Worm (Caenorhabditis elegans) whole organism, young adult: Measurements from ENCODE around the gene T06A1.5.

ENCODE experiments used
- F52B5.7 ChIP-seq: sonication (generic microtip); optimal IDR thresholded peaks from 2 replicates; lab custom pipeline; 2016; ENCODE audit warnings: mild to moderate bottlenecking, missing genetic modification characterization, missing compliant biosample characterization
- F57A8.1 ChIP-seq: fragments of 200-800 bp; sonication (Bioruptor generic); optimal IDR thresholded peaks from 2 replicates; lab custom pipeline; 2018; ENCODE audit warnings: mild to moderate bottlenecking, missing genetic modification characterization, moderate library complexity, missing compliant biosample characterization
- Y53G8AR.9 ChIP-seq: fragments of 200-800 bp; sonication (Bioruptor generic); conservative IDR thresholded peaks from 2 replicates; pipeline ENCODE4 v1.3.6; 2022; ENCODE audit warnings: missing genetic modification reagents, missing genetic modification characterization, missing compliant biosample characterization
- Y67H2A.10 ChIP-seq: fragments of 200-800 bp; sonication (Bioruptor generic); conservative IDR thresholded peaks from 2 replicates; pipeline ENCODE4 v1.3.6; 2022; ENCODE audit warnings: missing genetic modification reagents, missing genetic modification characterization, missing compliant biosample characterization
- Y95B8A.8 ChIP-seq: fragments of 200-800 bp; sonication (Bioruptor generic); IDR thresholded peaks from 2 replicates; pipeline ENCODE4 v1.3.6; 2022; ENCODE audit warnings: missing genetic modification reagents, missing genetic modification characterization, missing compliant biosample characterization
- aptf-3 ChIP-seq: fragments of 200-800 bp; sonication (Bioruptor generic); IDR thresholded peaks from 2 replicates; pipeline ENCODE4 v1.3.6; 2022; ENCODE audit warnings: missing genetic modification characterization, missing compliant biosample characterization
- attf-6 ChIP-seq: fragments of 200-800 bp; sonication (Bioruptor generic); IDR thresholded peaks from 2 replicates; pipeline ENCODE4 v1.3.6; 2022; ENCODE audit warnings: missing genetic modification reagents, missing genetic modification characterization, missing compliant biosample characterization
- cebp-1 ChIP-seq, 2 experiments: fragments of 200-800 bp in 1 of 2; sonication (Bioruptor generic) in 1 of 2; sonication (generic microtip) in 1 of 2; IDR thresholded peaks in 1 of 2; optimal IDR thresholded peaks in 1 of 2; 2 replicates each; pipeline versions ENCODE4 v1.3.6 to Lab custom; 2017 to 2022; ENCODE audit warnings: missing compliant biosample characterization in 2 of 2, missing genetic modification characterization in 2 of 2, mild to moderate bottlenecking in 1 of 2, missing genetic modification reagents in 1 of 2, moderate library complexity in 1 of 2
- ceh-27 ChIP-seq: fragments of 200-800 bp; sonication (Bioruptor generic); optimal IDR thresholded peaks from 2 replicates; lab custom pipeline; 2018; ENCODE audit warnings: mild to moderate bottlenecking, missing genetic modification characterization, moderate library complexity, missing compliant biosample characterization
- ceh-79 ChIP-seq: sonication (generic microtip); optimal IDR thresholded peaks from 2 replicates; lab custom pipeline; 2017; ENCODE audit warnings: mild to moderate bottlenecking, missing genetic modification characterization, missing compliant biosample characterization
- die-1 ChIP-seq: sonication (generic microtip); optimal IDR thresholded peaks from 2 replicates; lab custom pipeline; 2016; ENCODE audit warnings: missing genotype, mild to moderate bottlenecking, missing genetic modification characterization, missing compliant biosample characterization
- dox-1 ChIP-seq: fragments of 200-800 bp; sonication (Bioruptor generic); IDR thresholded peaks from 2 replicates; pipeline ENCODE4 v1.3.6; 2022; ENCODE audit warnings: missing genetic modification reagents, missing genetic modification characterization, missing compliant biosample characterization
- ekl-4 ChIP-seq: fragments of 200-800 bp; sonication (Bioruptor generic); IDR thresholded peaks from 2 replicates; pipeline ENCODE4 v1.3.6; 2022; ENCODE audit warnings: missing genetic modification reagents, missing genetic modification characterization, missing compliant biosample characterization
- ets-4 ChIP-seq: fragments of 200-800 bp; sonication (Bioruptor generic); optimal IDR thresholded peaks from 2 replicates; lab custom pipeline; 2018; ENCODE audit warnings: mild to moderate bottlenecking, missing genetic modification characterization, missing compliant biosample characterization
- him-1 ChIP-seq: sonication (generic microtip); optimal IDR thresholded peaks from 2 replicates; lab custom pipeline; 2016; ENCODE audit warnings: missing genotype, missing genetic modification reagents, missing genetic modification characterization, missing compliant biosample characterization
- hlh-12 ChIP-seq: sonication (generic microtip); optimal IDR thresholded peaks from 2 replicates; lab custom pipeline; 2016; ENCODE audit warnings: missing genetic modification characterization, missing compliant biosample characterization
- hlh-26 ChIP-seq: fragments of 200-800 bp; sonication (Bioruptor generic); conservative IDR thresholded peaks from 2 replicates; pipeline ENCODE4 v1.3.6; 2022; ENCODE audit warnings: missing genetic modification reagents, missing genetic modification characterization, missing compliant biosample characterization
- lin-54 ChIP-seq: fragments of 200-800 bp; sonication (Bioruptor generic); optimal IDR thresholded peaks from 2 replicates; lab custom pipeline; 2018; ENCODE audit warnings: mild to moderate bottlenecking, missing genetic modification characterization, missing compliant biosample characterization
- madf-6 ChIP-seq: fragments of 200-800 bp; sonication (Bioruptor generic); IDR thresholded peaks from 2 replicates; pipeline ENCODE4 v1.3.6; 2022; ENCODE audit warnings: missing genetic modification reagents, missing genetic modification characterization, missing compliant biosample characterization
- mcd-1 ChIP-seq: fragments of 200-800 bp; sonication (Bioruptor generic); IDR thresholded peaks from 2 replicates; pipeline ENCODE4 v1.3.6; 2022; ENCODE audit warnings: missing genetic modification reagents, missing genetic modification characterization, missing compliant biosample characterization
- nhr-179 ChIP-seq: sonication (generic microtip); optimal IDR thresholded peaks from 2 replicates; lab custom pipeline; 2016; ENCODE audit warnings: mild to moderate bottlenecking, missing genetic modification characterization, missing compliant biosample characterization
- nhr-80 ChIP-seq: sonication (generic microtip); optimal IDR thresholded peaks from 2 replicates; lab custom pipeline; 2016; ENCODE audit warnings: missing genetic modification characterization, missing compliant biosample characterization
- pbrm-1 ChIP-seq: fragments of 200-800 bp; sonication (Bioruptor generic); IDR thresholded peaks from 2 replicates; pipeline ENCODE4 v1.3.6; 2022; ENCODE audit warnings: missing genetic modification reagents, missing genetic modification characterization, missing compliant biosample characterization
- rcor-1 ChIP-seq: fragments of 200-800 bp; sonication (Bioruptor generic); IDR thresholded peaks from 2 replicates; pipeline ENCODE4 v1.3.6; 2022; ENCODE audit warnings: missing genetic modification reagents, missing genetic modification characterization, missing compliant biosample characterization
- rec-8 ChIP-seq, 2 experiments: sonication (generic microtip); optimal IDR thresholded peaks; 2 replicates each; lab custom pipeline; 2016; ENCODE audit warnings: mild to moderate bottlenecking in 2 of 2, missing genetic modification characterization in 2 of 2, missing genetic modification reagents in 2 of 2, missing genotype in 2 of 2, missing biosample characterization in 1 of 2, missing compliant biosample characterization in 1 of 2, moderate library complexity in 1 of 2
- snpc-1.3 ChIP-seq: sonication (generic microtip); optimal IDR thresholded peaks from 2 replicates; lab custom pipeline; 2017; ENCODE audit warnings: missing genetic modification characterization, mild to moderate bottlenecking, missing compliant biosample characterization, antibody characterized with exemption, moderate library complexity, missing genotype, missing genetic modification reagents; ENCODE audit not compliant: insufficient read depth
- somi-1 ChIP-seq: fragments of 200-800 bp; sonication (Bioruptor generic); optimal IDR thresholded peaks from 2 replicates; lab custom pipeline; 2018; ENCODE audit warnings: mild to moderate bottlenecking, missing genetic modification characterization, missing compliant biosample characterization
- tbx-9 ChIP-seq: sonication (generic microtip); optimal IDR thresholded peaks from 2 replicates; lab custom pipeline; 2016; ENCODE audit warnings: borderline replicate concordance, missing genetic modification characterization, inconsistent platforms, missing compliant biosample characterization
- xnd-1 ChIP-seq: sonication (generic microtip); optimal IDR thresholded peaks from 2 replicates; lab custom pipeline; 2016; ENCODE audit warnings: missing genotype, missing genetic modification reagents, missing genetic modification characterization, missing compliant biosample characterization
- zfh-2 ChIP-seq: fragments of 200-800 bp; sonication (Bioruptor generic); conservative IDR thresholded peaks from 2 replicates; pipeline ENCODE4 v1.3.6; 2022; ENCODE audit warnings: missing genetic modification reagents, missing genetic modification characterization, missing compliant biosample characterization
- zim-3 ChIP-seq: sonication (generic microtip); optimal IDR thresholded peaks from 2 replicates; lab custom pipeline; 2017; ENCODE audit warnings: mild to moderate bottlenecking, missing genetic modification characterization, moderate library complexity, missing compliant biosample characterization

The T06A1.5 gene

ce11 chrV:1927015-1927414 lies at the start of gene T06A1.5:
Gene T06A1.5, plus strand, starts transcription at chrV:1927223.
- TF ChIP-seq attf-6 (GFP tag; lab: Robert Waterston, UW) (no peak), nhr-80 (tag; lab: Kevin White, UChicago) (peak; percentile 74), ekl-4 (GFP tag; lab: Robert Waterston, UW) (no peak)

ce11 chrV:1878030-1878429 lies 49.0 kb upstream of the T06A1.5 start:
- 0 out of 2 replicates have a peak, but pooled peaks have one; percentile 13 for TF ChIP-seq mcd-1 (GFP tag; lab: Robert Waterston, UW)
- peak; percentile 71 for TF ChIP-seq zfh-2
- no peak for TF ChIP-seq him-1 (tag; lab: Kevin White, UChicago)
- TF ChIP-seq, all 124 proteins: peak for 2

- TF ChIP-seq nhr-80 (tag; lab: Kevin White, UChicago) (peak; percentile 61), ceh-27 (GFP tag; lab: Kevin White, UChicago) (no peak), ekl-4 (GFP tag; lab: Robert Waterston, UW) (no peak), somi-1 (GFP tag; lab: Kevin White, UChicago) (no peak), snpc-1.3 (no peak), cebp-1 (GFP tag; IDR thresholded peaks at IDR 0.05; lab: Robert Waterston, UW) (no peak), cebp-1 (tag; optimal IDR thresholded peaks at IDR 0.05; lab: Kevin White, UChicago) (peak; percentile 32)
Measured at ce11 chrV:1883131-1883530, 43.9 kb upstream of the T06A1.5 start.

ce11 chrV:1886997-1887396 lies 40.0 kb upstream of the T06A1.5 start:
- TF ChIP-seq Y95B8A.8 (GFP tag; lab: Robert Waterston, UW) (no peak), tbx-9 (tag; lab: Kevin White, UChicago) (no peak), lin-54 (GFP tag; lab: Kevin White, UChicago) (no peak), madf-6 (GFP tag; lab: Robert Waterston, UW) (no peak), aptf-3 (no peak), ets-4 (GFP tag; lab: Kevin White, UChicago) (no peak), F52B5.7 (no peak), die-1 (tag; lab: Kevin White, UChicago) (no peak), F57A8.1 (no peak), zim-3 (tag; lab: Kevin White, UChicago) (no peak), nhr-179 (tag; lab: Kevin White, UChicago) (no peak), ceh-79 (no peak), Y67H2A.10 (GFP tag; lab: Robert Waterston, UW) (no peak)

- no peak for TF ChIP-seq rcor-1 (GFP tag; lab: Robert Waterston, UW)
- TF ChIP-seq zfh-2 = peak; percentile 34; the same call in 1 of the 2 replicates
Measured at ce11 chrV:1888299-1888698, 38.7 kb upstream of the T06A1.5 start.

- TF ChIP-seq pbrm-1 = no peak
- no peak for TF ChIP-seq xnd-1 (tag; lab: Kevin White, UChicago)
- no peak for TF ChIP-seq hlh-26
- no peak for TF ChIP-seq hlh-12 (tag; lab: Kevin White, UChicago)
- no peak for TF ChIP-seq rec-8 (tag; optimal IDR thresholded peaks at IDR 0.05; lab: Kevin White, UChicago)
- TF ChIP-seq cebp-1 (GFP tag; IDR thresholded peaks at IDR 0.05; lab: Robert Waterston, UW) = no peak
- TF ChIP-seq cebp-1 (tag; optimal IDR thresholded peaks at IDR 0.05; lab: Kevin White, UChicago) = peak; percentile 26
- TF ChIP-seq Y53G8AR.9 = no peak
- TF ChIP-seq dox-1 = no peak
Measured at ce11 chrV:1889996-1890395, 37.0 kb upstream of the T06A1.5 start.
